Fruit fly (Drosophila melanogaster): Measurements from ENCODE around the gene CG31268.
"Not testable (repeated sequence)": the region's sequence is repeated elsewhere in the genome, so short reads cannot be mapped to it uniquely, and the experiment has no call there.

Gene CG31268

DNA sequence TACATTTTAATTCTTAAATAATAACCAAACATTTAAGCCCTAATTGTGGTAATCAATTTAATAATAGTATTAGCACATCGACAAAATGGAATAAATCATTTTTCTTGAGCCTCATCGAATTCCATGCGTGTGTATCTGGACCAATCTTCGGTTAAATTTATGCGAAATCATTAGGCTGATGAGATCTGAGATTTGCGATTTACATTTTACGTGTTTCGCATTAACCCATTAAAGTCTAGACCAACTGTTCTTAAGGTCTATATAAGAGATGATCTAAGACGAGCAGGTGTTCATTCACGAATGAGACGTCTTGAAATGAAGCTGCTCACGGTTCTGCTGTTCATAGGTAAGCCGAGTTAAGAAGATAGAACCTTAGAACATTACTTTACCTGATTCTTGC, at the start of gene CG31268:
CG31268 (plus strand) TSS at position 301 of the 400 bp plus-strand sequence.
- TF ChIP-seq EcR (GFP tag; optimal IDR thresholded peaks at IDR 0.05), result no peak
- no peak for TF ChIP-seq psq (optimal IDR thresholded peaks at IDR 0.05)
- TF ChIP-seq usp (GFP tag; optimal IDR thresholded peaks at IDR 0.05), result no peak
- TF ChIP-seq CG8478 (optimal IDR thresholded peaks at IDR 0.05), result no peak
- TF ChIP-seq pan (optimal IDR thresholded peaks at IDR 0.05), result no peak
- TF ChIP-seq Dll (optimal IDR thresholded peaks at IDR 0.05), result no peak

DNA sequence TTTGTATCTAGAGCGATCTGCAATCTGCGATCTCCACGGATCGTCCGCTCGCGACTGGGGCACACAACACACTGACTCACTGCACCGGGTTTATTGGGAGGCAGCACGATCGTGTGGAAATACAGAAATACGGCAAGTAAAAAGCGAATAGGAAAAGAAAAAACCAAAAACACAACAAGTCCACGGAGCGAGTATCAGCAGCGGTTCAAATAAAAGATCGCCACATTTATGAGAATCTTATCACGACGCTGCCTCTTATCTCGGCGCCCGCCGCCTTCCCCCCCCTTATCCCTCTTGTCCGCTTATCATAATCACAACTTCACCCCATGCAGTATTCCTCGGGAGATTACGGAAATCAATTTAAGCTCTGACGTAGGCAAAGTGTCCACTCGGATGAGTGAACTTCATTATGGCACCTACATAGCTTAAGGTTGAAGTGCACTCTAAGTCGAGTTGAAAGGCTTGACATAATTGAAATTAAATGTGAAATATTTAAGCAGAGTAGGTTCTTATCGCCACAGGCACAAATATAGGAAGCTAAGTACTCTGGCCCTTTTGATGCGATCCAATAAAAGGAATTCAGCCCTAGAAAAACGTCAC, 49.4 kb upstream of the CG31268 start, which contains the start of gene AhcyL2:
AhcyL2 (minus strand) TSS at position 51 of the 600 bp plus-strand sequence.
- TF ChIP-seq pan (optimal IDR thresholded peaks at IDR 0.05) (no peak), Dll (optimal IDR thresholded peaks at IDR 0.05) (no peak)

DNA sequence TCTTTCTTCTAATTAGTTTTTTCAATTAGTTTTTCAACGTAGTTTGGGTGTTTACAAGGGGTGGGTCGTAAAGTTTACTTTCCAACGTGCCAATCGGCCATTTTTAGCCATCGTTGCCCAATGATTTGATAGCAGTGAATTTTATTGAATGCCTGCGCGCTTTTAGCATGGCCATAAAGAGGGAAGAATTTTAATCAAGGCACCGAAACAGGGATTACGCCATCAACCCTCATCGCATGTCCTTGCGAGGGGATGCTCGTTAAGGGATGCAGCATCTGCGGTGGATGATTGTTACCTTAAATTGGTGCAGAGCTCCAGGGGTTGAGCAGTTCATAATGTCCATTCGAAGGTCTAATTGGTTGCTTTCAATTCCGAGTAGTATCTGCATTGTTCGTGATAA, 48.6 kb upstream of the CG31268 start:
- no peak for TF ChIP-seq Dll (optimal IDR thresholded peaks at IDR 0.05)
- TF ChIP-seq CG8478 (optimal IDR thresholded peaks at IDR 0.05), result no peak
- no peak for TF ChIP-seq psq (optimal IDR thresholded peaks at IDR 0.05)
- TF ChIP-seq usp (GFP tag; optimal IDR thresholded peaks at IDR 0.05), result no peak
- TF ChIP-seq pan (optimal IDR thresholded peaks at IDR 0.05), result no peak

DNA sequence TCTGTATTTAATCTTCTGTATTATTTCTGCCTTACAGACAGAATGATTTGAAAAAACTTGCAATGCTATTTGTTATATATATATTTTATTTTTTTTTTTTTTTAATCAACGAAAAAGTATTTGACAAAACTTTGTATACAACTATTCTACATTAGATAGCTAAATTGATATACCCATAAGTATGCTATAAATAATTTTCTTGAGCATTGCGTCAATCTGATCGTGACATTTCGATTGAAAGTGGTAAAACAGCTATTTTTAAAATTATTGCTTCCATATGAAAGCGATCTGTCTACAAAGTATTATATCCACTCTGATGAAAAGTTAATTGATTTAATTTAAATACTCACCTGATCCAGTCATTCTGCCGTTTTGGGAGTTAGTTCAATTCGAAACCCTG, 47.4 kb upstream of the CG31268 start:
- TF ChIP-seq CG8478 (optimal IDR thresholded peaks at IDR 0.05) (no peak), pan (optimal IDR thresholded peaks at IDR 0.05) (no peak), Dll (optimal IDR thresholded peaks at IDR 0.05) (no peak), usp (GFP tag; optimal IDR thresholded peaks at IDR 0.05) (no peak)

DNA sequence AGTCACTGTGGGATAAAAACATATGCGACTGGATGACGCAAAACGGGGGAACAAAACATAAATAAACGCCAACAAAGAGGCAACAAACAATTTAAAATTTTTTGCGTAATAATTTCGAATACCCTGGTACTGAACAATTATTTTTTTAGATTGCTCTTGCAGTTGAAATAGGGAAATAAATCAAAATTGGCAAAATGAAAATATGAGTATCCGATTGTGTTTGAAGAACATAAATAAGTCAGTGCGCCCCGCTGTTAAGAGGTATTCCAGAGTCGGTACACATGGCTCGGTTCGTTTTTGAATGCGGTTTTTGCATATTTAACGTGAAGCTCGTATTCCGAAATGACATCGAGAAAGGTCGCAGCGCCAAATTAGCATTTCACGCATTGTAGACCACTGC, 46.1 kb upstream of the CG31268 start:
- TF ChIP-seq pan (optimal IDR thresholded peaks at IDR 0.05), result peak; percentile 84
- no peak for TF ChIP-seq psq (optimal IDR thresholded peaks at IDR 0.05)
- no peak for TF ChIP-seq EcR (GFP tag; optimal IDR thresholded peaks at IDR 0.05)

DNA sequence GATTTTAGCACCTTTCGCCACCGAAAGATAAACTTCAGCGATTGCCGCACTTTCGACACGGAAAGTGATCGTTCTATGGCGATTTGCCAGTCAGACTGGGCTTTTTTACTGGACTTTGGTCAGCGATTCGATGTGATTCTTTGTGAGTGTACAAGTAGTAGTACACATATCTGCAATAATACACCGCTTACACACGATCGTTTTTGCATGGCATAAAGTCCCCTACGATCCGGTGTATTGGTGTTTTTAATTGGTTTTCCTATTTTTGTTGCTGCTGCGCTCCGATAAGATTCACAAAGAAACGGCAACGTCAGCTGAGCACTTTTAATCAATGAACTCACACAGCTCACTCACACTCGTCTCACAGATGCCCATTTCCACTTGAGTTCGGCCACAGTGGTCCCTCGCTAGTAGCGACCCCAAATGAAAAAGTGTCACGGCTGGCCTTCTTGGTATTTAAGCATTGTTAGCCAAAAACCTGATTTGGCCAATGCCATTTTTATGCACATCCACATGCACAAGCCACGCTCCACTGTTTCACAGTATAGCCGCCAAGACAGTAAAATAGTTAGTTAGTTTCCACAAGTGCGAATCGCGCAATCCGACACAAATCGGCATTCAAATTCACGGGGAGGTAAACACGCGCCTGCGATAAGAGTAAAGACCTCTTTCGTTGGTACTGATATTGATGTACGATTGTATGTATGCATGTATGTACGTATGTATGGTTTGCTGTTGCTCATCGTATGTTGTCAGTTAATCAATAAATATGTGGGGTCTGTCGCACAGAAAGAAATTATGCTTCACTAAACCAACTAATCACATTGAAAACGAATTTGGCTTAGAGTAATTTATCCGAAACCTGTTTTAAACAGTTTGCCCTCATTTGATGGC, 45.2 kb upstream of the CG31268 start:
- TF ChIP-seq EcR (GFP tag; optimal IDR thresholded peaks at IDR 0.05), result peak in 1 of 2 experiments; percentile 28
- TF ChIP-seq pan (optimal IDR thresholded peaks at IDR 0.05), result no peak

DNA sequence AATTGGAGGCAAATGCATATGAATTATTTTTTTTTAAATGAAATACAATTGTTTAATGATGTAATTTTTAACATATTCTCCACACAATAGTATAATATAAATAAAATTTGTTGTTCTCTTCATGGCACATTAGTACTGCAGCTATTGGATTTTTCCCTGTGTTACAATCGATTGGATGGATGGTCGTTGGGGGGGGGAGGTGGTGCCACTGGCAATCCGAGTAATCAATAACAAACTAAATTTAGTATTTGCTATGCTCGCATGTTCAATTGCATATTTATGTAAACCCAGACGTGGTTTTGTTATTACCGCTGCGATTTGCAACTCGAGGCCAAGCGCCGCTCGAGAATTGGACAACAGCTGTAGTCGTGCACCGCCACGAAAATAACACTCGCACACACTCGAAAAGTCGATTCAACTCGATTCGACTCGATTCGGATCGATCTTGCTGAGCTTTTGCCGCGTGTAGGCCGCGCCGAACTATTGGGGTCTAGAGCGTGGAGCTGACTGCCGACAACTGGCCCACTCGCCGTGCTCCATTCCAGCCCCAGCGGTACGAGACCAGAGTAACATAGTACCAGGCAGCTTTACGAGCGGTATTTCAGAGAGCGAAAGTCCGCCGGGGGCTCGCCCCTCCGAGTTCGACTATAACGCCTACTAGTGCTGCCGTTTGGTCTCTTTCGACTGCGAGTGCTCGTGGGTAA, 44.2 kb upstream of the CG31268 start, which contains the start of gene CG18622:
CG18622 (minus strand) TSS at position 513 of the 704 bp plus-strand sequence.
- TF ChIP-seq usp (GFP tag; optimal IDR thresholded peaks at IDR 0.05) (no peak), pan (optimal IDR thresholded peaks at IDR 0.05) (no peak), EcR (GFP tag; optimal IDR thresholded peaks at IDR 0.05) (no peak), CG8478 (optimal IDR thresholded peaks at IDR 0.05) (no peak), Dll (optimal IDR thresholded peaks at IDR 0.05) (no peak), psq (optimal IDR thresholded peaks at IDR 0.05) (no peak)

DNA sequence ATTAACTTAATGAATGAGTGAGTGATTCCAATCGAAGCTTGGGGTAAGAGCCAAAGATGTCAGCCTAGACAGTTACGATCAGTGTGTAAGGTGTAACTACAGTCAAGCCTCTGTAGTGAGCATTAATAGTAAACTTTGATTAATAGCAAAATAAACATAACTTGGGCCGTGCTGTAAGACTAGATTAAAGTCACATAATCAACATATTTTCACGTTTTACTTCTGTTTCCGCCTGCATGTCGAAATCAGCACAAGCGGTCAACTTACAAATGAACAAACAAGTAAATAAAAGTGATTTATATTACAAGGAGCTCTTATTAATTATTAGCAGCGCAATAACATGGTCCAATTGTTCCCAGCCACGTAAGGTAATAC, 43.7 kb upstream of the CG31268 start:
- no peak for TF ChIP-seq pan (optimal IDR thresholded peaks at IDR 0.05)
- TF ChIP-seq Dll (optimal IDR thresholded peaks at IDR 0.05), result no peak
- no peak for TF ChIP-seq CG8478 (optimal IDR thresholded peaks at IDR 0.05)
- no peak for TF ChIP-seq EcR (GFP tag; optimal IDR thresholded peaks at IDR 0.05)
- TF ChIP-seq usp (GFP tag; optimal IDR thresholded peaks at IDR 0.05), result no peak
- no peak for TF ChIP-seq psq (optimal IDR thresholded peaks at IDR 0.05)

DNA sequence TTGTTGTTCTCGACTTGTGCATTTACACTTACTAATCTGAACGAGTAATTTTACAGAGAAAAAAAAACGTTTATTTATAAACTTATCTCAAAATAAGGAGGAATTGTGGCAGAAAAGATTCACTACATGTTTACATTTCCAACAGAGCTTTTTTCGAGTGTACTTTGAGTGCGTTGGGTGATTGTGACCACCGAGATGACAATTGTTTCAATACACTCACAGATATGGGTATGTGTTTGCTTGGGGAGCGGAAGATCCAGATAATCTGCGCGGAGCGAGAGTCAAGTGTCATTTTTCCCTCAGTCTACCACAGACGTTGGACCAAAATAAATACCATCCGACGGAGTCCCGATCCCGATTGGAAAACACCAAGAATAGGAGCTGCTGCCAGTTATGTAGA, 43.1 kb upstream of the CG31268 start, which contains the start of gene MESK4:
MESK4 (plus strand) TSS at position 301 of the 400 bp plus-strand sequence.
- TF ChIP-seq CG8478 (optimal IDR thresholded peaks at IDR 0.05); usp (GFP tag; optimal IDR thresholded peaks at IDR 0.05); pan (optimal IDR thresholded peaks at IDR 0.05): not testable (repeated sequence)

DNA sequence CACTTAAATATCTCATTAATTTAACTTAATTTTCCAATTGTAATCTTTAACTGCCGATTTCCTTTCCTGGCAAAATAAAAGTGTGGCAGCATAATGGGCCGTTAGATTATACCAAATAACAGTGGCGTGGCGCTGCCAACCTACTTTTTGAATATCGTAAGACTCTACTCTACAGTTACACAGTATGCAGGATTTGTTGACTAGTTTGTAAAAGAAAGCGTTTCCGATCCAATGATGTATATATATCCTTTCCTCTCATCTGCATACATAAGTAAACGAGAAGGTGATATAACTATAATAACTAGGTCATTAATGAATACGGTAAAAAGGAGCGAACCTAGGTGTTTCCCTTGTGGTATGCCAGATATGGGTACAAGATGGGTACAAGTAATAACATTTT, 39.8 kb upstream of the CG31268 start, which contains the start of gene EMC2B:
EMC2B (minus strand) TSS at position 98 of the 400 bp plus-strand sequence.
- TF ChIP-seq pan (optimal IDR thresholded peaks at IDR 0.05), result no peak
- no peak for TF ChIP-seq usp (GFP tag; optimal IDR thresholded peaks at IDR 0.05)
- TF ChIP-seq CG8478 (optimal IDR thresholded peaks at IDR 0.05), result no peak
- TF ChIP-seq psq (optimal IDR thresholded peaks at IDR 0.05), result no peak
- no peak for TF ChIP-seq EcR (GFP tag; optimal IDR thresholded peaks at IDR 0.05)
- TF ChIP-seq Dll (optimal IDR thresholded peaks at IDR 0.05), result no peak

DNA sequence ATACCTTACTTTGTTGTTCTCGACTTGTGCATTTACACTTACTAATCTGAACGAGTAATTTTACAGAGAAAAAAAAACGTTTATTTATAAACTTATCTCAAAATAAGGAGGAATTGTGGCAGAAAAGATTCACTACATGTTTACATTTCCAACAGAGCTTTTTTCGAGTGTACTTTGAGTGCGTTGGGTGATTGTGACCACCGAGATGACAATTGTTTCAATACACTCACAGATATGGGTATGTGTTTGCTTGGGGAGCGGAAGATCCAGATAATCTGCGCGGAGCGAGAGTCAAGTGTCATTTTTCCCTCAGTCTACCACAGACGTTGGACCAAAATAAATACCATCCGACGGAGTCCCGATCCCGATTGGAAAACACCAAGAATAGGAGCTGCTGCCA, 38.9 kb upstream of the CG31268 start, which contains the start of gene CG31274:
CG31274 (plus strand) TSS at position 301 of the 400 bp plus-strand sequence.
- TF ChIP-seq psq (optimal IDR thresholded peaks at IDR 0.05); Dll (optimal IDR thresholded peaks at IDR 0.05); EcR (GFP tag; optimal IDR thresholded peaks at IDR 0.05): not testable (repeated sequence)

All from whole organism.